Worm (Caenorhabditis elegans) whole organism, late embryonic: ENCODE measurements around the gene cyp-34A5.

Experiments used
- che-1 ChIP-seq: sonication (generic microtip); optimal IDR thresholded peaks from 2 replicates; lab custom pipeline; 2016; ENCODE audit warnings: mild to moderate bottlenecking, missing genetic modification characterization, missing compliant biosample characterization
- dmd-4 ChIP-seq: sonication (generic microtip); optimal IDR thresholded peaks from 2 replicates; lab custom pipeline; 2016; ENCODE audit warnings: borderline replicate concordance, missing genetic modification characterization, missing compliant biosample characterization
- zip-5 ChIP-seq: sonication (generic microtip); optimal IDR thresholded peaks from 2 replicates; lab custom pipeline; 2016; ENCODE audit warnings: missing genetic modification characterization, missing compliant biosample characterization

- no peak for TF ChIP-seq dmd-4 (tag; lab: Kevin White, UChicago)
- TF ChIP-seq zip-5 (tag; lab: Kevin White, UChicago): no peak
- no peak for TF ChIP-seq che-1 (tag; lab: Kevin White, UChicago)
These were observed 28.4 kb downstream of the cyp-34A5 start, which contains the start of gene srx-64 for ce11 chrV:3929099-3929498.
